Worm (Caenorhabditis elegans): ENCODE results near the gene srbc-56.

DNA sequence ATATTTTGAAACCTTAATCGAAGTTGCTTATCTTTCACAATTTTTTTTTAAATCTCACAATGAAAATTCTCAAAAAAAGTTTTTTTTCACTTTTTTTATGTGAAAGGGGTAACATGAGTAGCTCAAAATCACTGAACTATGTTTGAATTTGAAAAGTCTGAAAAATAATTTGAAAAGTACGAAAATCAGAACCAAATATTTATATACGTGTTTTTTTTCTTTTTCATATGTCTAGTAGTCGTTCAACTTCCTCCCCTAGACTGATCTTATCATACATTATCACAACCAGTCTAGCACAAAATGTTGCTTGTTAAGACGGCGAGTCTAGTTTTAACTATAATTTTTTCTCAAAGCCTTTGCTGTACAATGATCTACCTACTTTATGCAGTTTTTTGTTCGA is 10.1 kb downstream of the srbc-56 start, which contains the start of gene srbc-49:
- no peak for TF ChIP-seq dmd-9 (GFP tag; IDR thresholded peaks at IDR 0.05)
- no peak for TF ChIP-seq unc-62 (GFP tag; optimal IDR thresholded peaks at IDR 0.05 in 1 of 2)
- TF ChIP-seq unc-62 (tag; optimal IDR thresholded peaks at IDR 0.05): no peak
- no peak for TF ChIP-seq pqm-1 (tag; optimal IDR thresholded peaks at IDR 0.05)
- no peak for TF ChIP-seq nhr-25 (tag; optimal IDR thresholded peaks at IDR 0.05; ENCODE audit: borderline replicate concordance, insufficient read depth)
- TF ChIP-seq nhr-237 (tag; optimal IDR thresholded peaks at IDR 0.05): no peak
- no peak for TF ChIP-seq zag-1 (tag; optimal IDR thresholded peaks at IDR 0.05)
- no peak for TF ChIP-seq attf-4 (tag; optimal IDR thresholded peaks at IDR 0.05)
- no peak for TF ChIP-seq lin-39 (tag; optimal IDR thresholded peaks at IDR 0.05)
- no peak for TF ChIP-seq lim-7 (GFP tag; IDR thresholded peaks at IDR 0.05)
- TF ChIP-seq lin-13 (GFP tag; optimal IDR thresholded peaks at IDR 0.05): no peak
- no peak for TF ChIP-seq mes-2 (tag; optimal IDR thresholded peaks at IDR 0.05; ENCODE audit: poor library complexity, severe bottlenecking)
- no peak for TF ChIP-seq ZK546.5 (tag; optimal IDR thresholded peaks at IDR 0.05)

Measured in whole organism, L4 larva.